Worm (Caenorhabditis elegans) whole organism, L4 larva: ENCODE data around the gene nspc-3.

Experiments used
- aha-1 ChIP-seq: fragments of 150-350 bp; peaks from one replicate; lab custom pipeline; 2014; ENCODE audit warnings: missing biosample characterization, missing genetic modification characterization
- ama-1 ChIP-seq: fragments of 150-350 bp; optimal IDR thresholded peaks from 2 replicates; lab custom pipeline; 2014; ENCODE audit warnings: inconsistent platforms, mixed read lengths
- dpl-1 ChIP-seq: fragments of 150-350 bp; optimal IDR thresholded peaks from 2 replicates; lab custom pipeline; 2014; ENCODE audit warnings: missing biosample characterization, missing genetic modification reagents, missing genetic modification characterization
- lir-3 ChIP-seq: sonication (generic microtip); optimal IDR thresholded peaks from 2 replicates; lab custom pipeline; 2016; ENCODE audit warnings: mild to moderate bottlenecking, missing genetic modification characterization, missing compliant biosample characterization
- mdl-1 ChIP-seq, 2 experiments: fragments of 150-350 bp in 1 of 2; sonication (generic microtip) in 1 of 2; optimal IDR thresholded peaks; 2 replicates each; lab custom pipeline; 2014 to 2017; ENCODE audit warnings: missing biosample characterization in 2 of 2, missing genetic modification characterization in 2 of 2
- mep-1 ChIP-seq: fragments of 150-350 bp; sonication (generic microtip); optimal IDR thresholded peaks from 3 replicates; lab custom pipeline; 2014; ENCODE audit warnings: missing biosample characterization, missing genetic modification characterization
- nhr-11 ChIP-seq: fragments of 150-350 bp; optimal IDR thresholded peaks from 2 replicates; lab custom pipeline; 2014; ENCODE audit warnings: missing biosample characterization, missing genetic modification characterization
- nhr-76 ChIP-seq: fragments of 150-350 bp; optimal IDR thresholded peaks from 2 replicates; lab custom pipeline; 2014; ENCODE audit warnings: missing biosample characterization, missing genetic modification characterization
- pqm-1 ChIP-seq: sonication (generic microtip); optimal IDR thresholded peaks from 2 replicates; lab custom pipeline; 2017; ENCODE audit warnings: missing biosample characterization, missing genetic modification characterization
- skn-1 ChIP-seq: fragments of 150-350 bp; optimal IDR thresholded peaks from 2 replicates; lab custom pipeline; 2014; ENCODE audit warnings: missing biosample characterization, missing genetic modification characterization
- unc-39 ChIP-seq: sonication (generic microtip); optimal IDR thresholded peaks from 2 replicates; lab custom pipeline; 2017; ENCODE audit warnings: missing biosample characterization, missing genetic modification characterization

- TF ChIP-seq nhr-11 (tag; lab: Kevin White, UChicago): no peak
- TF ChIP-seq unc-39 (tag; lab: Kevin White, UChicago): no peak
- no peak for TF ChIP-seq mdl-1 (tag; optimal IDR thresholded peaks at IDR 0.05; lab: Kevin White, UChicago)
- no peak for TF ChIP-seq skn-1 (tag; lab: Kevin White, UChicago)
- no peak for TF ChIP-seq dpl-1 (GFP tag; lab: Kevin White, UChicago)
- no peak for TF ChIP-seq ama-1
- no peak for TF ChIP-seq mep-1 (tag; lab: Kevin White, UChicago)
- peak; percentile 98 for TF ChIP-seq aha-1
- TF ChIP-seq pqm-1 (tag; lab: Kevin White, UChicago): peak; percentile 32
- TF ChIP-seq nhr-76 (tag; lab: Kevin White, UChicago): no peak
- no peak for TF ChIP-seq lir-3 (tag; lab: Kevin White, UChicago)
Measured at ce11 chrX:8567823-8568314, 31.0 kb downstream of the nspc-3 start.
